Fruit fly (Drosophila melanogaster) whole organism, embryonic: ENCODE measurements around the gene mAChR-C.
A peak's percentile ranks its signal among the peaks of the same experiment; 100 is the strongest.

Experiments used
- Adf1 ChIP-seq: fragments of 200-800 bp; sonication (Bioruptor generic); IDR thresholded peaks from 2 replicates; pipeline ENCODE4 v1.3.6; 2022; ENCODE audit warnings: missing biosample characterization, missing genetic modification characterization
- Aef1 ChIP-seq: fragments of 200-800 bp; sonication (Bioruptor generic); IDR thresholded peaks from 3 replicates; pipeline ENCODE4 v1.3.6; 2022; ENCODE audit warnings: missing biosample characterization, missing genetic modification characterization
- B-H2 ChIP-seq: fragments of 200-800 bp; sonication (Bioruptor generic); optimal IDR thresholded peaks from 2 replicates; lab custom pipeline; 2018; ENCODE audit warnings: missing biosample characterization, mild to moderate bottlenecking, missing genetic modification characterization
- CG10321 ChIP-seq: fragments of 200-800 bp; sonication (Bioruptor generic); IDR thresholded peaks from 2 replicates; pipeline ENCODE4 v1.3.6; 2022; ENCODE audit warnings: missing biosample characterization, missing genetic modification characterization
- CG10366 ChIP-seq: fragments of 200-800 bp; sonication (Bioruptor generic); IDR thresholded peaks from 2 replicates; pipeline ENCODE4 v1.3.6; 2022; ENCODE audit warnings: missing biosample characterization, missing genetic modification characterization
- CG11085 ChIP-seq: fragments of 200-800 bp; sonication (Bioruptor generic); IDR thresholded peaks from 2 replicates; pipeline ENCODE4 v1.3.6; 2022; ENCODE audit warnings: missing biosample characterization, missing genetic modification characterization
- CG11695 ChIP-seq: fragments of 200-800 bp; sonication (Bioruptor generic); IDR thresholded peaks from 3 replicates; pipeline ENCODE4 v1.3.6; 2022; ENCODE audit warnings: missing biosample characterization, missing genetic modification characterization
- CG12104 ChIP-seq: fragments of 200-800 bp; sonication (Bioruptor generic); optimal IDR thresholded peaks from 3 replicates; lab custom pipeline; 2016; ENCODE audit warnings: missing biosample characterization, missing genetic modification characterization
- CG14441 ChIP-seq: fragments of 200-800 bp; sonication (Bioruptor generic); IDR thresholded peaks from 2 replicates; pipeline ENCODE4 v1.3.6; 2022; ENCODE audit warnings: missing biosample characterization, missing genetic modification characterization
- CG14965 ChIP-seq: fragments of 200-800 bp; sonication (Bioruptor generic); optimal IDR thresholded peaks from 2 replicates; lab custom pipeline; 2016; ENCODE audit warnings: missing biosample characterization, missing genetic modification characterization, borderline replicate concordance
- CG17612 ChIP-seq: fragments of 200-800 bp; sonication (Bioruptor generic); IDR thresholded peaks from 2 replicates; pipeline ENCODE4 v1.3.6; 2022; ENCODE audit warnings: missing biosample characterization, missing genetic modification characterization
- CG2120 ChIP-seq: fragments of 200-800 bp; sonication (Bioruptor generic); optimal IDR thresholded peaks from 3 replicates; lab custom pipeline; 2016; ENCODE audit warnings: missing biosample characterization, missing genetic modification characterization
- CG31365 ChIP-seq: fragments of 200-800 bp; sonication (Bioruptor generic); optimal IDR thresholded peaks from 2 replicates; lab custom pipeline; 2018; ENCODE audit warnings: missing biosample characterization, mild to moderate bottlenecking, missing genetic modification characterization
- CG31388 ChIP-seq: fragments of 200-800 bp; sonication (Bioruptor generic); optimal IDR thresholded peaks from 2 replicates; lab custom pipeline; 2016; ENCODE audit warnings: missing biosample characterization, missing genetic modification characterization
- CG32767 ChIP-seq: fragments of 200-800 bp; sonication (Bioruptor generic); IDR thresholded peaks from 2 replicates; pipeline ENCODE4 v1.3.6; 2022; ENCODE audit warnings: missing biosample characterization, missing genetic modification characterization
- CG43689 ChIP-seq: fragments of 200-800 bp; sonication (Bioruptor generic); IDR thresholded peaks from 2 replicates; pipeline ENCODE4 v1.3.6; 2022; ENCODE audit warnings: missing biosample characterization, missing genetic modification characterization
- CG4617 ChIP-seq: fragments of 200-800 bp; sonication (Bioruptor generic); optimal IDR thresholded peaks from 3 replicates; lab custom pipeline; 2016; ENCODE audit warnings: missing biosample characterization, missing genetic modification characterization, borderline replicate concordance
- CG7786 ChIP-seq: fragments of 200-800 bp; sonication (Bioruptor generic); optimal IDR thresholded peaks from 2 replicates; lab custom pipeline; 2016; ENCODE audit warnings: missing biosample characterization, missing genetic modification characterization
- CG9727 ChIP-seq: fragments of 200-800 bp; sonication (Bioruptor generic); optimal IDR thresholded peaks from 3 replicates; lab custom pipeline; 2017; ENCODE audit warnings: missing biosample characterization, mild to moderate bottlenecking, missing genetic modification characterization
- Gug ChIP-seq: fragments of 200-800 bp; sonication (Bioruptor generic); IDR thresholded peaks from 4 replicates; pipeline ENCODE4 v1.3.6; 2022; ENCODE audit warnings: missing biosample characterization, missing genetic modification characterization
- Hmx ChIP-seq: fragments of 200-800 bp; sonication (Bioruptor generic); optimal IDR thresholded peaks from 2 replicates; lab custom pipeline; 2016; ENCODE audit warnings: missing biosample characterization, missing genetic modification characterization
- Hr51 ChIP-seq, 2 experiments: fragments of 200-800 bp; sonication (Bioruptor generic); optimal IDR thresholded peaks; 2 replicates in 1 of 2; 3 replicates in 1 of 2; lab custom pipeline; 2016 to 2018; ENCODE audit warnings: missing biosample characterization in 2 of 2, missing genetic modification characterization in 2 of 2, mild to moderate bottlenecking in 1 of 2, moderate library complexity in 1 of 2
- Hsf ChIP-seq: fragments of 200-800 bp; sonication (Bioruptor generic); optimal IDR thresholded peaks from 3 replicates; lab custom pipeline; 2016; ENCODE audit warnings: missing biosample characterization, missing genetic modification characterization
- MTF-1 ChIP-seq: fragments of 200-800 bp; sonication (Bioruptor generic); optimal IDR thresholded peaks from 2 replicates; lab custom pipeline; 2018; ENCODE audit warnings: missing biosample characterization, mild to moderate bottlenecking, missing genetic modification characterization, borderline replicate concordance
- Max ChIP-seq: fragments of 200-800 bp; sonication (Bioruptor generic); optimal IDR thresholded peaks from 2 replicates; lab custom pipeline; 2016; ENCODE audit warnings: missing biosample characterization, mild to moderate bottlenecking, missing genetic modification characterization
- NC2β ChIP-seq: fragments of 200-800 bp; sonication (Bioruptor generic); optimal IDR thresholded peaks from 2 replicates; lab custom pipeline; 2016; ENCODE audit warnings: missing biosample characterization, missing genetic modification characterization
- YL-1 ChIP-seq: fragments of 200-800 bp; sonication (Bioruptor generic); optimal IDR thresholded peaks from 3 replicates; lab custom pipeline; 2017; ENCODE audit warnings: missing biosample characterization, mild to moderate bottlenecking, missing genetic modification characterization
- az2 ChIP-seq: fragments of 200-800 bp; sonication (Bioruptor generic); optimal IDR thresholded peaks from 3 replicates; lab custom pipeline; 2016; ENCODE audit warnings: missing biosample characterization, missing genetic modification characterization
- ems ChIP-seq: fragments of 200-800 bp; sonication (Bioruptor generic); optimal IDR thresholded peaks from 3 replicates; lab custom pipeline; 2016; ENCODE audit warnings: missing biosample characterization, missing genetic modification characterization
- ewg ChIP-seq: fragments of 200-800 bp; sonication (Bioruptor generic); optimal IDR thresholded peaks from 3 replicates; lab custom pipeline; 2017; ENCODE audit warnings: mild to moderate bottlenecking, missing biosample characterization, missing genetic modification reagents, missing genetic modification characterization
- fd3F ChIP-seq: fragments of 200-800 bp; sonication (Bioruptor generic); optimal IDR thresholded peaks from 2 replicates; lab custom pipeline; 2018; ENCODE audit warnings: missing biosample characterization, mild to moderate bottlenecking, missing genetic modification characterization, moderate library complexity
- grau ChIP-seq: fragments of 200-800 bp; optimal IDR thresholded peaks from 3 replicates; lab custom pipeline; 2019; ENCODE audit warnings: missing biosample characterization, mild to moderate bottlenecking, missing genetic modification characterization, moderate library complexity
- grn ChIP-seq: fragments of 200-800 bp; sonication (Bioruptor generic); optimal IDR thresholded peaks from 3 replicates; lab custom pipeline; 2017; ENCODE audit warnings: missing biosample characterization, missing genetic modification characterization
- gro ChIP-seq: fragments of 200-800 bp; sonication (Bioruptor generic); optimal IDR thresholded peaks from 2 replicates; lab custom pipeline; 2016; ENCODE audit warnings: missing biosample characterization, missing genetic modification characterization
- gsb ChIP-seq: fragments of 200-800 bp; sonication (Bioruptor generic); IDR thresholded peaks from 2 replicates; pipeline ENCODE4 v1.3.6; 2022; ENCODE audit warnings: missing biosample characterization, missing genetic modification characterization
- jing ChIP-seq: fragments of 200-800 bp; sonication (Bioruptor generic); optimal IDR thresholded peaks from 2 replicates; lab custom pipeline; 2018; ENCODE audit warnings: missing biosample characterization, mild to moderate bottlenecking, missing genetic modification characterization
- kah ChIP-seq: fragments of 200-800 bp; sonication (Bioruptor generic); optimal IDR thresholded peaks from 2 replicates; lab custom pipeline; 2018; ENCODE audit warnings: missing biosample characterization, mild to moderate bottlenecking, missing genetic modification characterization
- lilli ChIP-seq: fragments of 200-800 bp; sonication (Bioruptor generic); optimal IDR thresholded peaks from 3 replicates; lab custom pipeline; 2016; ENCODE audit warnings: missing biosample characterization, missing genetic modification characterization
- lmd ChIP-seq: fragments of 200-800 bp; sonication (Bioruptor generic); IDR thresholded peaks from 2 replicates; pipeline ENCODE4 v1.3.6; 2022; ENCODE audit warnings: missing biosample characterization, missing genetic modification characterization
- luna ChIP-seq: fragments of 200-800 bp; sonication (Bioruptor generic); optimal IDR thresholded peaks from 2 replicates; lab custom pipeline; 2016; ENCODE audit warnings: missing biosample characterization, missing genetic modification characterization
- mirr ChIP-seq: fragments of 200-800 bp; sonication (Bioruptor generic); optimal IDR thresholded peaks from 3 replicates; lab custom pipeline; 2018; ENCODE audit warnings: missing biosample characterization, mild to moderate bottlenecking, missing genetic modification characterization
- pb ChIP-seq: fragments of 200-800 bp; sonication (Bioruptor generic); optimal IDR thresholded peaks from 3 replicates; lab custom pipeline; 2016; ENCODE audit warnings: missing biosample characterization, missing genetic modification characterization
- phol ChIP-seq: fragments of 200-800 bp; sonication (Bioruptor generic); optimal IDR thresholded peaks from 3 replicates; lab custom pipeline; 2018; ENCODE audit warnings: missing biosample characterization, mild to moderate bottlenecking, missing genetic modification characterization, moderate library complexity
- pum ChIP-seq: fragments of 200-800 bp; sonication (Bioruptor generic); optimal IDR thresholded peaks from 2 replicates; lab custom pipeline; 2016; ENCODE audit warnings: missing biosample characterization, missing genetic modification characterization
- ranshi ChIP-seq: fragments of 200-800 bp; sonication (Bioruptor generic); IDR thresholded peaks from 2 replicates; pipeline ENCODE4 v1.3.6; 2022; ENCODE audit warnings: missing biosample characterization, missing genetic modification characterization
- row ChIP-seq: fragments of 200-800 bp; sonication (Bioruptor generic); IDR thresholded peaks from 3 replicates; pipeline ENCODE4 v1.3.6; 2022; ENCODE audit warnings: missing biosample characterization, missing genetic modification characterization
- slbo ChIP-seq: fragments of 200-800 bp; sonication (Bioruptor generic); IDR thresholded peaks from 2 replicates; pipeline ENCODE4 v1.3.6; 2022; ENCODE audit warnings: missing biosample characterization, missing genetic modification characterization
- sna ChIP-seq: fragments of 200-800 bp; sonication (Bioruptor generic); IDR thresholded peaks from 2 replicates; pipeline ENCODE4 v1.3.6; 2022; ENCODE audit warnings: missing biosample characterization, missing genetic modification characterization; ENCODE audit not compliant: partially characterized antibody
- tll ChIP-seq, 2 experiments: fragments of 200-800 bp in 1 of 2; fragments of >200 bp in 1 of 2; sonication (Bioruptor generic) in 1 of 2; optimal IDR thresholded peaks; 2 replicates each; lab custom pipeline; 2017 to 2019; ENCODE audit warnings: missing biosample characterization in 2 of 2, missing genetic modification characterization in 2 of 2, mild to moderate bottlenecking in 1 of 2, moderate library complexity in 1 of 2
- twi ChIP-seq: fragments of 200-800 bp; optimal IDR thresholded peaks from 2 replicates; lab custom pipeline; 2019; ENCODE audit warnings: missing biosample characterization, mild to moderate bottlenecking, missing genetic modification characterization, moderate library complexity
- z ChIP-seq: fragments of 200-800 bp; sonication (Bioruptor generic); IDR thresholded peaks from 3 replicates; pipeline ENCODE4 v1.3.6; 2022; ENCODE audit warnings: missing biosample characterization, missing genetic modification characterization
- zen2 ChIP-seq: fragments of 200-800 bp; sonication (Bioruptor generic); IDR thresholded peaks from 3 replicates; pipeline ENCODE4 v1.3.6; 2022; ENCODE audit warnings: missing biosample characterization, missing genetic modification characterization; ENCODE audit not compliant: partially characterized antibody

The mAChR-C gene

DNA sequence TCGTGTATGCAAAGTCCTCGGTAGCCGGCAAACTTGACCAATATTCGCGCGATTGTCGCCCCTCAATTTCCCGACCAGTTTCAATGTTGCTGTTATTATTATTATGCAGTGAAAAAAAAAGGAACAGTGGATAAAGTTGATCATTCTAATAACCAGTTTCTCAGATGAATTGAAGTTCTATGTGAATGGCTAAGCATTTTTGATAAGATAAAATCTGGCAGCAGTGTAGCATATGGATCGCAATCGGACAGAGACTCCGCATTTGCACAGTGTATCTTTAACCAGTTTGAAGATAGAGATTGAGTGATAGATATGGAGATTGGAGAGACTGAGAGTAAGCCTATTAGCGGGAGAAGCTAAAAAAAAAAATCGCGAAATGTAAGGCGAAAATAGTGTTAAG lies 39.1 kb downstream of the mAChR-C start (continued):
- TF ChIP-seq CG43689 (GFP tag; lab: Robert Waterston, UW) (peak; percentile 32; the same call in 1 of the 2 replicates), row (GFP tag; lab: Robert Waterston, UW) (peak; percentile 68), lilli (GFP tag; lab: Kevin White, UChicago) (peak; percentile 75), CG9727 (peak; percentile 10), grn (GFP tag; lab: Kevin White, UChicago) (peak; percentile 67), gsb (GFP tag; lab: Robert Waterston, UW) (peak; percentile 66; the same call in 1 of the 2 replicates), zen2 (GFP tag; lab: Robert Waterston, UW) (no peak), CG31388 (GFP tag; lab: Kevin White, UChicago) (no peak), kah (GFP tag; lab: Kevin White, UChicago) (peak; percentile 49), B-H2 (no peak), ewg (peak; percentile 17), mirr (GFP tag; lab: Kevin White, UChicago) (no peak), MTF-1 (no peak), Adf1 (GFP tag; lab: Robert Waterston, UW) (peak; percentile 36; the same call in 1 of the 2 replicates), Max (GFP tag; lab: Kevin White, UChicago) (peak; percentile 39), az2 (peak; percentile 57), CG31365 (tag; lab: Kevin White, UChicago) (peak; percentile 52), tll (GFP tag; optimal IDR thresholded peaks at IDR 0.05; lab: Kevin White, UChicago) (no peak), ems (GFP tag; lab: Kevin White, UChicago) (peak; percentile 58), CG10321 (no peak), CG2120 (GFP tag; lab: Kevin White, UChicago) (peak; percentile 85), CG17612 (peak; percentile 61), fd3F (peak; percentile 69), CG32767 (peak; percentile 30; the same call in 1 of the 2 replicates), CG14965 (GFP tag; lab: Kevin White, UChicago) (no peak), CG12104 (peak; percentile 49), CG11085 (GFP tag; lab: Robert Waterston, UW) (peak; percentile 70), NC2β (GFP tag; lab: Kevin White, UChicago) (peak; percentile 52), Aef1 (GFP tag; lab: Robert Waterston, UW) (peak; percentile 74), luna (GFP tag; lab: Kevin White, UChicago) (peak; percentile 7), CG4617 (GFP tag; lab: Kevin White, UChicago) (peak; percentile 11)

DNA sequence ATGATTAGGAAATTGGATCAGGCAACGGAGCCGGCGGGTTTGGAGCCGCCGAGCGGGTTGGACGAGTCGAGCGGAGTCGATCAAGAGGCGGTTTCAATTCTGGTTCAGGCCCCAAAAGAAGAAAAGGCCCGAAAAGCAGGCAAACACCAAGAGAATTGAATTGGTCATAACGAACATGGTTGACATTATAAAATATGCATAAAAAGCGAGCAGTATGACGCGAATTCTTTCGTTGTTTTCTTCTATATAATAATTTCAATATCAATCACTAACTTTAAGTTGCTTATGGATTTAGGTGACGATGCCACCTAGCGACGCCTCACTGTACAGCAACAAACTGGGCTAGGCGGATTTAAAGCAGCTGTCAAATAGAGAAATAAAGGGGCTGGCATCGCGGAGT lies 39.6 kb downstream of the mAChR-C start:
- TF ChIP-seq CG11695 = no peak
- TF ChIP-seq Hsf = no peak
- no peak for TF ChIP-seq z
- TF ChIP-seq jing (GFP tag; lab: Kevin White, UChicago) = no peak
- peak; percentile 33; the same call in 1 of the 2 replicates for TF ChIP-seq lmd (GFP tag; lab: Robert Waterston, UW)
- TF ChIP-seq Hmx (GFP tag; lab: Kevin White, UChicago) = no peak
- no peak for TF ChIP-seq CG7786 (GFP tag; lab: Kevin White, UChicago)
- peak; percentile 54 for TF ChIP-seq slbo (GFP tag; lab: Robert Waterston, UW)
- TF ChIP-seq phol = no peak
- TF ChIP-seq YL-1 = no peak
- 0 out of 2 replicates have a peak, but pooled peaks have one; percentile 9 for TF ChIP-seq ranshi (GFP tag; lab: Robert Waterston, UW)
- no peak for TF ChIP-seq pb (GFP tag; lab: Kevin White, UChicago)
- TF ChIP-seq CG14441 (GFP tag; lab: Robert Waterston, UW) = peak; percentile 22; the same call in 1 of the 2 replicates
- TF ChIP-seq Gug = peak; percentile 7; the same call in 1 of the 4 replicates
- no peak for TF ChIP-seq sna (GFP tag; lab: Robert Waterston, UW)
- no peak for TF ChIP-seq Hr51 (GFP tag; optimal IDR thresholded peaks at IDR 0.05; lab: Kevin White, UChicago)
- peak; percentile 31; the same call in 1 of the 2 replicates for TF ChIP-seq CG10366 (GFP tag; lab: Robert Waterston, UW)
- TF ChIP-seq gro (GFP tag; lab: Kevin White, UChicago) = no peak
- peak; percentile 76 for TF ChIP-seq grau
- no peak for TF ChIP-seq twi
- TF ChIP-seq pum (GFP tag; lab: Kevin White, UChicago) = no peak
